Fruit fly (Drosophila melanogaster) whole organism, adult: Measurements from ENCODE around the gene CG33170.

Source experiments
- CG11617 ChIP-seq: fragments of 200-800 bp; sonication (Bioruptor generic); optimal IDR thresholded peaks from 2 replicates; lab custom pipeline; 2017; ENCODE audit warnings: mild to moderate bottlenecking, missing biosample characterization, missing genetic modification reagents, missing genetic modification characterization
- CG5204 ChIP-seq: fragments of 200-800 bp; sonication (Bioruptor generic); optimal IDR thresholded peaks from 2 replicates; lab custom pipeline; 2016; ENCODE audit warnings: missing biosample characterization, missing genetic modification characterization
- Crg-1 ChIP-seq: fragments of 200-800 bp; sonication (Bioruptor generic); optimal IDR thresholded peaks from 2 replicates; lab custom pipeline; 2016; ENCODE audit warnings: missing biosample characterization, missing genetic modification characterization
- Mnt ChIP-seq: fragments of 200-800 bp; sonication (Bioruptor generic); optimal IDR thresholded peaks from 2 replicates; lab custom pipeline; 2016; ENCODE audit warnings: missing biosample characterization, mild to moderate bottlenecking, missing genetic modification characterization
- cnc ChIP-seq, 2 experiments: fragments of >200 bp; optimal IDR thresholded peaks; 2 replicates each; lab custom pipeline; 2017
- kay ChIP-seq: fragments of 200-800 bp; sonication (Bioruptor generic); peaks from one replicate; lab custom pipeline; 2016; ENCODE audit warnings: missing biosample characterization, missing genetic modification characterization, borderline replicate concordance
- toe ChIP-seq: fragments of 200-800 bp; sonication (Bioruptor generic); optimal IDR thresholded peaks from 2 replicates; lab custom pipeline; 2016; ENCODE audit warnings: missing biosample characterization, missing genetic modification characterization

- TF ChIP-seq Mnt (GFP tag; lab: Kevin White, UChicago) (no peak), Crg-1 (GFP tag; lab: Kevin White, UChicago) (no peak), cnc (optimal IDR thresholded peaks at IDR 0.05; lab: Kevin White, UChicago) (no peak), kay (GFP tag; lab: Kevin White, UChicago) (no peak), toe (GFP tag; lab: Kevin White, UChicago) (no peak), CG5204 (GFP tag; lab: Kevin White, UChicago) (no peak), CG11617 (no peak)
These were observed 23.3 kb downstream of the CG33170 start for dm6 chr3L:22887677-22888076.
